Worm (Caenorhabditis elegans) whole organism, L4 larva: Measurements from ENCODE around the gene T26H5.10.

Source experiments
- D1046.2 ChIP-seq: fragments of 200-800 bp; sonication (Bioruptor generic); IDR thresholded peaks from 2 replicates; pipeline ENCODE4 v1.3.6; 2022; ENCODE audit warnings: missing genetic modification characterization, missing compliant biosample characterization
- F10B5.3 ChIP-seq: sonication (generic microtip); optimal IDR thresholded peaks from 2 replicates; lab custom pipeline; 2016; ENCODE audit warnings: mild to moderate bottlenecking, missing genetic modification characterization, missing compliant biosample characterization
- F26F4.8 ChIP-seq: fragments of 200-800 bp; sonication (Bioruptor generic); conservative IDR thresholded peaks from 2 replicates; pipeline ENCODE4 v1.3.6; 2022; ENCODE audit warnings: missing genetic modification characterization, missing compliant biosample characterization
- F37D6.2 ChIP-seq: sonication (generic microtip); optimal IDR thresholded peaks from 2 replicates; lab custom pipeline; 2016; ENCODE audit warnings: mild to moderate bottlenecking, missing genetic modification characterization, missing compliant biosample characterization
- T26A8.4 ChIP-seq: fragments of 200-800 bp; sonication (Bioruptor generic); IDR thresholded peaks from 2 replicates; pipeline ENCODE4 v1.3.6; 2022; ENCODE audit warnings: missing genetic modification characterization, missing compliant biosample characterization
- Y105C5A.15 ChIP-seq: fragments of 200-800 bp; sonication (Bioruptor generic); IDR thresholded peaks from 2 replicates; pipeline ENCODE4 v1.3.6; 2022; ENCODE audit warnings: missing genetic modification characterization, missing compliant biosample characterization
- aha-1 ChIP-seq: fragments of 150-350 bp; peaks from one replicate; lab custom pipeline; 2014; ENCODE audit warnings: missing biosample characterization, missing genetic modification characterization
- aly-2 ChIP-seq: sonication (generic microtip); optimal IDR thresholded peaks from 2 replicates; lab custom pipeline; 2018; ENCODE audit warnings: missing biosample characterization, missing genetic modification characterization
- arid-1 ChIP-seq: fragments of 200-800 bp; sonication (Bioruptor generic); conservative IDR thresholded peaks from 2 replicates; pipeline ENCODE4 v1.3.6; 2022; ENCODE audit warnings: missing genetic modification reagents, missing genetic modification characterization, missing compliant biosample characterization
- ceh-28 ChIP-seq: fragments of 150-350 bp; optimal IDR thresholded peaks from 2 replicates; lab custom pipeline; 2014; ENCODE audit warnings: missing biosample characterization, missing genetic modification reagents, missing genetic modification characterization
- ceh-44 ChIP-seq: fragments of 200-800 bp; sonication (Bioruptor generic); IDR thresholded peaks from 2 replicates; pipeline ENCODE4 v1.3.6; 2022; ENCODE audit warnings: missing genetic modification reagents, missing genetic modification characterization, missing compliant biosample characterization
- ceh-62 ChIP-seq: sonication (generic microtip); optimal IDR thresholded peaks from 2 replicates; lab custom pipeline; 2017; ENCODE audit warnings: missing biosample characterization, missing genetic modification characterization
- ces-1 ChIP-seq: fragments of 150-350 bp; sonication (generic microtip); optimal IDR thresholded peaks from 4 replicates; lab custom pipeline; 2014; ENCODE audit warnings: missing biosample characterization, missing genetic modification reagents, missing genetic modification characterization
- daf-19 ChIP-seq: fragments of 200-800 bp; sonication (Bioruptor generic); conservative IDR thresholded peaks from 2 replicates; pipeline ENCODE4 v1.3.6; 2022; ENCODE audit warnings: missing genetic modification characterization, missing compliant biosample characterization
- dmd-6 ChIP-seq: fragments of 200-800 bp; sonication (Bioruptor generic); IDR thresholded peaks from 2 replicates; pipeline ENCODE4 v1.3.6; 2022; ENCODE audit warnings: missing genetic modification reagents, missing genetic modification characterization, missing compliant biosample characterization
- dmd-8 ChIP-seq: fragments of 200-800 bp; sonication (Bioruptor generic); IDR thresholded peaks from 2 replicates; pipeline ENCODE4 v1.3.6; 2022; ENCODE audit warnings: missing genetic modification characterization, missing compliant biosample characterization
- dmd-9 ChIP-seq: fragments of 200-800 bp; sonication (Bioruptor generic); IDR thresholded peaks from 2 replicates; pipeline ENCODE4 v1.3.6; 2022; ENCODE audit warnings: missing genetic modification reagents, missing genetic modification characterization, missing compliant biosample characterization
- dve-1 ChIP-seq: sonication (generic microtip); optimal IDR thresholded peaks from 2 replicates; lab custom pipeline; 2017; ENCODE audit warnings: antibody characterized with exemption, mild to moderate bottlenecking, missing genetic modification characterization, missing compliant biosample characterization; ENCODE audit not compliant: insufficient read depth
- fkh-10 ChIP-seq: fragments of 150-350 bp; optimal IDR thresholded peaks from 2 replicates; lab custom pipeline; 2014; ENCODE audit warnings: missing biosample characterization, missing genetic modification reagents, missing genetic modification characterization
- fos-1 ChIP-seq: fragments of 150-350 bp; optimal IDR thresholded peaks from 2 replicates; lab custom pipeline; 2014; ENCODE audit warnings: missing biosample characterization, missing genetic modification characterization
- gei-8 ChIP-seq: fragments of 200-800 bp; sonication (Bioruptor generic); optimal IDR thresholded peaks from 2 replicates; lab custom pipeline; 2018; ENCODE audit warnings: mild to moderate bottlenecking, missing genetic modification characterization, missing compliant biosample characterization
- hif-1 ChIP-seq, 2 experiments: sonication (generic microtip); optimal IDR thresholded peaks; 2 replicates each; lab custom pipeline; 2016 to 2017; ENCODE audit warnings: missing compliant biosample characterization in 2 of 2, missing genetic modification characterization in 2 of 2, missing genetic modification reagents in 2 of 2, missing genotype in 2 of 2, mild to moderate bottlenecking in 1 of 2
- hlh-11 ChIP-seq: fragments of 200-800 bp; sonication (Bioruptor generic); optimal IDR thresholded peaks from 2 replicates; lab custom pipeline; 2018; ENCODE audit warnings: mild to moderate bottlenecking, missing genetic modification characterization, missing compliant biosample characterization
- jun-1 ChIP-seq: fragments of 150-350 bp; optimal IDR thresholded peaks from 2 replicates; lab custom pipeline; 2014; ENCODE audit warnings: missing biosample characterization, missing genetic modification reagents, missing genetic modification characterization
- lin-1 ChIP-seq: fragments of 200-800 bp; sonication (Bioruptor generic); IDR thresholded peaks from 2 replicates; pipeline ENCODE4 v1.3.6; 2022; ENCODE audit warnings: missing genetic modification reagents, missing genetic modification characterization, missing compliant biosample characterization
- lin-29 ChIP-seq: fragments of 200-800 bp; sonication (Bioruptor generic); IDR thresholded peaks from 2 replicates; pipeline ENCODE4 v1.3.6; 2022; ENCODE audit warnings: missing genetic modification reagents, missing genetic modification characterization, missing compliant biosample characterization
- lsy-2 ChIP-seq, 2 experiments: fragments of 150-350 bp in 1 of 2; sonication (generic microtip) in 1 of 2; optimal IDR thresholded peaks; 2 replicates each; lab custom pipeline; 2014 to 2017; ENCODE audit warnings: missing biosample characterization in 2 of 2, missing genetic modification characterization in 2 of 2
- mep-1 ChIP-seq: fragments of 150-350 bp; sonication (generic microtip); optimal IDR thresholded peaks from 3 replicates; lab custom pipeline; 2014; ENCODE audit warnings: missing biosample characterization, missing genetic modification characterization
- mxl-3 ChIP-seq: fragments of 200-800 bp; sonication (Bioruptor generic); optimal IDR thresholded peaks from 2 replicates; lab custom pipeline; 2018; ENCODE audit warnings: mild to moderate bottlenecking, missing genetic modification characterization, missing compliant biosample characterization
- nhr-10 ChIP-seq: fragments of 150-350 bp; optimal IDR thresholded peaks from 2 replicates; lab custom pipeline; 2014; ENCODE audit warnings: missing biosample characterization, missing genetic modification characterization
- nhr-102 ChIP-seq: sonication (generic microtip); optimal IDR thresholded peaks from 2 replicates; lab custom pipeline; 2016; ENCODE audit warnings: mild to moderate bottlenecking, missing genetic modification characterization, moderate library complexity, missing compliant biosample characterization
- nhr-11 ChIP-seq: fragments of 150-350 bp; optimal IDR thresholded peaks from 2 replicates; lab custom pipeline; 2014; ENCODE audit warnings: missing biosample characterization, missing genetic modification characterization
- nhr-111 ChIP-seq: fragments of 200-800 bp; sonication (Bioruptor generic); optimal IDR thresholded peaks from 2 replicates; lab custom pipeline; 2018; ENCODE audit warnings: mild to moderate bottlenecking, missing genetic modification characterization, missing compliant biosample characterization
- nhr-25 ChIP-seq: sonication (generic microtip); optimal IDR thresholded peaks from 2 replicates; lab custom pipeline; 2017; ENCODE audit warnings: missing genetic modification characterization, mild to moderate bottlenecking, missing compliant biosample characterization, antibody characterized with exemption, moderate library complexity, borderline replicate concordance; ENCODE audit not compliant: insufficient read depth
- nhr-42 ChIP-seq: fragments of 200-800 bp; sonication (Bioruptor generic); IDR thresholded peaks from 2 replicates; pipeline ENCODE4 v1.3.6; 2022; ENCODE audit warnings: missing genetic modification characterization, missing compliant biosample characterization
- nhr-48 ChIP-seq: sonication (generic microtip); optimal IDR thresholded peaks from 2 replicates; lab custom pipeline; 2016; ENCODE audit warnings: mild to moderate bottlenecking, missing genetic modification characterization, missing compliant biosample characterization
- nhr-76 ChIP-seq: fragments of 150-350 bp; optimal IDR thresholded peaks from 2 replicates; lab custom pipeline; 2014; ENCODE audit warnings: missing biosample characterization, missing genetic modification characterization
- nhr-77 ChIP-seq: fragments of 150-350 bp; optimal IDR thresholded peaks from 2 replicates; lab custom pipeline; 2014; ENCODE audit warnings: missing biosample characterization, missing genetic modification characterization
- php-3 ChIP-seq: fragments of 200-800 bp; sonication (Bioruptor generic); IDR thresholded peaks from 2 replicates; pipeline ENCODE4 v1.3.6; 2022; ENCODE audit warnings: missing genetic modification reagents, missing genetic modification characterization, missing compliant biosample characterization
- sdz-12 ChIP-seq: fragments of 200-800 bp; sonication (Bioruptor generic); optimal IDR thresholded peaks from 2 replicates; lab custom pipeline; 2018; ENCODE audit warnings: mild to moderate bottlenecking, missing genetic modification characterization, missing compliant biosample characterization
- skn-1 ChIP-seq: fragments of 150-350 bp; optimal IDR thresholded peaks from 2 replicates; lab custom pipeline; 2014; ENCODE audit warnings: missing biosample characterization, missing genetic modification characterization
- snpc-4 ChIP-seq: fragments of 150-350 bp; optimal IDR thresholded peaks from 2 replicates; lab custom pipeline; 2014; ENCODE audit warnings: missing biosample characterization, missing genetic modification characterization
- tag-97 ChIP-seq: fragments of 200-800 bp; sonication (Bioruptor generic); IDR thresholded peaks from 2 replicates; pipeline ENCODE4 v1.3.6; 2022; ENCODE audit warnings: missing genetic modification characterization, missing compliant biosample characterization
- unc-130 ChIP-seq: sonication (generic microtip); optimal IDR thresholded peaks from 2 replicates; lab custom pipeline; 2016; ENCODE audit warnings: missing genetic modification reagents, missing genetic modification characterization, missing compliant biosample characterization
- unc-39 ChIP-seq: sonication (generic microtip); optimal IDR thresholded peaks from 2 replicates; lab custom pipeline; 2017; ENCODE audit warnings: missing biosample characterization, missing genetic modification characterization
- vab-7 ChIP-seq: fragments of 200-800 bp; sonication (Bioruptor generic); IDR thresholded peaks from 2 replicates; pipeline ENCODE4 v1.3.6; 2022; ENCODE audit warnings: missing genetic modification reagents, missing genetic modification characterization, missing compliant biosample characterization
- zag-1 ChIP-seq: fragments of 150-350 bp; optimal IDR thresholded peaks from 2 replicates; lab custom pipeline; 2014; ENCODE audit warnings: missing biosample characterization, missing genetic modification characterization
- zfp-2 ChIP-seq: sonication (generic microtip); optimal IDR thresholded peaks from 2 replicates; lab custom pipeline; 2016; ENCODE audit warnings: mild to moderate bottlenecking, missing genetic modification characterization, missing compliant biosample characterization
- zfp-3 ChIP-seq: fragments of 200-800 bp; sonication (Bioruptor generic); conservative IDR thresholded peaks from 2 replicates; pipeline ENCODE4 v1.3.6; 2022; ENCODE audit warnings: missing genetic modification reagents, missing genetic modification characterization, missing compliant biosample characterization
- zip-11 ChIP-seq: fragments of 200-800 bp; sonication (Bioruptor generic); IDR thresholded peaks from 2 replicates; pipeline ENCODE4 v1.3.6; 2022; ENCODE audit warnings: missing genetic modification characterization, missing compliant biosample characterization
- ztf-11 ChIP-seq: fragments of 150-350 bp; optimal IDR thresholded peaks from 2 replicates; lab custom pipeline; 2014; ENCODE audit warnings: missing biosample characterization, missing genetic modification characterization

T26H5.10 gene

DNA sequence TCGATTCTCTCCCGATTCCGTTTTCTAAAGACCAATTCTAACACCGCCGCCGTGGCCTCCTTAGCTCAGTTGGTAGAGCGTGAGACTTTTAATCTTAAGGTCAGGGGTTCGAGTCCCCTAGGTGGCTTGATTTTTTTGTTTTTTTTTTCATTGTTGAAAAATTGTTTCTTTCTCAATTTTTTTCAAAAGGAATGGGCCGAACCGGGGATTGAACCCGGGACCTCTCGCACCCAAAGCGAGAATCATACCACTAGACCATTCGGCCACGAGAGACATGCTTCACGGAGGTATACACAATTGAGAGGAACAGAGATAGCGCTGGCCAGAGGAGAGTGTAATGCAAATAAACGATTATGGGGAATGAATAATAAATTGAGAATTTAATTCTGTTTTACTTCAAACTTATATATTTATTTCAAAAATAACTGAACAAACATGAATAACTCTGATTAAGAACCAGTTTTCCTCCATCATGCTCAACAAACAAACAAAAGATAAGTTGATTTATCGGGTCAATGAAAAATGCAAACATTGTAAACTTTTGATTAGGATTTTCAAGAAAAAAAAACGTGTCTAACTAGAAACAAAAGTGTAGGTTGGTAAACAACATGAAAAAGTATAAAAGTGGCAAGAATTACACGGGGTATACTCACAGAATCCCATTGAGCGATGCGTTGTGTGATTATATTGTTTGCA, 21.6 kb upstream of the T26H5.10 start, which contains the start of gene pqn-71 (continued):
- peak; percentile 80 for TF ChIP-seq php-3
- TF ChIP-seq nhr-11 (tag; lab: Kevin White, UChicago), result peak; percentile 64
- TF ChIP-seq sdz-12 (GFP tag; lab: Kevin White, UChicago), result peak; percentile 92
- TF ChIP-seq mxl-3 (GFP tag; lab: Kevin White, UChicago), result peak; percentile 76
- TF ChIP-seq fkh-10 (GFP tag; lab: Kevin White, UChicago), result peak; percentile 52
- peak; percentile 75 for TF ChIP-seq jun-1 (tag; lab: Kevin White, UChicago)
- no peak for TF ChIP-seq aha-1 (tag; lab: Kevin White, UChicago)
- peak; percentile 27 for TF ChIP-seq snpc-4
- peak; percentile 80 for TF ChIP-seq nhr-25 (tag; lab: Kevin White, UChicago)
- TF ChIP-seq ceh-62 (tag; lab: Kevin White, UChicago), result no peak
- TF ChIP-seq unc-130 (GFP tag; lab: Kevin White, UChicago), result peak; percentile 93
- TF ChIP-seq aly-2 (tag; lab: Kevin White, UChicago), result peak; percentile 48
- peak; percentile 93 for TF ChIP-seq lin-29
- TF ChIP-seq nhr-77, result no peak
- TF ChIP-seq nhr-10 (tag; lab: Kevin White, UChicago), result no peak
- peak; percentile 95 for TF ChIP-seq T26A8.4 (GFP tag; lab: Robert Waterston, UW)
- peak; percentile 81 for TF ChIP-seq F10B5.3 (tag; lab: Kevin White, UChicago)
- no peak for TF ChIP-seq fos-1
- no peak for TF ChIP-seq lsy-2 (tag; optimal IDR thresholded peaks at IDR 0.05; lab: Kevin White, UChicago)
- TF ChIP-seq nhr-48, result peak; percentile 91
- TF ChIP-seq zfp-3 (GFP tag; lab: Robert Waterston, UW), result peak; percentile 90
- TF ChIP-seq zag-1, result no peak
- TF ChIP-seq dmd-6 (GFP tag; lab: Robert Waterston, UW), result peak; percentile 94
- TF ChIP-seq zfp-2 (tag; lab: Kevin White, UChicago), result peak; percentile 79
- TF ChIP-seq F37D6.2 (tag; lab: Kevin White, UChicago), result peak; percentile 83
- peak; percentile 91 for TF ChIP-seq vab-7 (GFP tag; lab: Robert Waterston, UW)
- TF ChIP-seq nhr-76 (tag; lab: Kevin White, UChicago), result peak; percentile 12
- peak; percentile 86 for TF ChIP-seq nhr-111 (GFP tag; lab: Kevin White, UChicago)
- TF ChIP-seq zip-11 (GFP tag; lab: Robert Waterston, UW), result peak; percentile 85; the same call in 1 of the 2 replicates
- TF ChIP-seq skn-1, result no peak
- TF ChIP-seq mep-1 (tag; lab: Kevin White, UChicago), result peak; percentile 96
- TF ChIP-seq ces-1 (GFP tag; lab: Kevin White, UChicago), result peak; percentile 36
- peak; percentile 47 to 74 for TF ChIP-seq hif-1 (tag; optimal IDR thresholded peaks at IDR 0.05; lab: Kevin White, UChicago)
- 0 out of 2 replicates have a peak, but pooled peaks have one; percentile 41 for TF ChIP-seq tag-97
- peak; percentile 92 for TF ChIP-seq arid-1 (GFP tag; lab: Robert Waterston, UW)
- peak; percentile 93 for TF ChIP-seq ceh-44 (GFP tag; lab: Robert Waterston, UW)
- peak; percentile 99 for TF ChIP-seq dve-1 (tag; lab: Kevin White, UChicago)
- no peak for TF ChIP-seq unc-39 (tag; lab: Kevin White, UChicago)
- no peak for TF ChIP-seq ztf-11 (tag; lab: Kevin White, UChicago)
- TF ChIP-seq F26F4.8, result peak; percentile 97
- no peak for TF ChIP-seq ceh-28 (tag; lab: Kevin White, UChicago)
- peak; percentile 83 for TF ChIP-seq gei-8 (GFP tag; lab: Kevin White, UChicago)
- TF ChIP-seq nhr-102, result no peak
- TF ChIP-seq Y105C5A.15 (GFP tag; lab: Robert Waterston, UW), result peak; percentile 97
- TF ChIP-seq dmd-8 (GFP tag; lab: Robert Waterston, UW), result peak; percentile 98
- TF ChIP-seq nhr-42, result peak; percentile 94
- peak; percentile 82; the same call in 1 of the 2 replicates for TF ChIP-seq daf-19 (GFP tag; lab: Robert Waterston, UW)
- peak; percentile 95 for TF ChIP-seq dmd-9 (GFP tag; lab: Robert Waterston, UW)
- peak; percentile 89 for TF ChIP-seq hlh-11 (tag; lab: Kevin White, UChicago)
- TF ChIP-seq D1046.2, result peak; percentile 93
- peak; percentile 92 for TF ChIP-seq lin-1
